Fruit fly (Drosophila melanogaster): ENCODE results near the gene CG31789.

The CG31789 gene

DNA sequence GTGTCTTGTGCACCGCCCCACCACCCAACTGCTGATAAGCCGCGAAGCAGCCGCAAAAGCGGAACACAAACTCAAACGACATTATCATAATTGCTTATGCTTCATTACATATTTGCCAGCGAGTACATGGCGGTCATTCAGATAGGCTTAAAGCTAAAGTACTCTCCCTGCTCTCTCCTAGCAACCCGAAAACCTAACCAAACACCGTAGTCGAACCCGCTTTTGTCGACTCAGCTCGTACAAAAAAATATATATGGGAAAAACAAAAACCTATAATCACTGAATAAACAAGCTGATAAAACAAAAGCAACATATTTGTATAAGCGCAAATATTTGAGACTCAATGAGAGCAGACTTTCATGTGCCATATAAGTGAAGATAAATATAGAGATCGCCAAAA is 21.3 kb downstream of the CG31789 start (continued):
- TF ChIP-seq ttk (GFP tag; IDR thresholded peaks at IDR 0.05) (peak; percentile 25; the same call in 1 of the 2 replicates), dimm (GFP tag; IDR thresholded peaks at IDR 0.05) (no peak), fu2 (GFP tag; optimal IDR thresholded peaks at IDR 0.05) (peak; percentile 16), CG2712 (tag; optimal IDR thresholded peaks at IDR 0.05) (peak; percentile 57), CG10147 (GFP tag; optimal IDR thresholded peaks at IDR 0.05) (peak; percentile 71), bigmax (GFP tag; optimal IDR thresholded peaks at IDR 0.05) (peak; percentile 76), yki (optimal IDR thresholded peaks at IDR 0.05) (no peak), Rx (GFP tag; IDR thresholded peaks at IDR 0.05) (no peak), CG4360 (GFP tag; IDR thresholded peaks at IDR 0.05) (peak; percentile 52), CG13624 (GFP tag; optimal IDR thresholded peaks at IDR 0.05) (peak; percentile 78), CG10274 (GFP tag; optimal IDR thresholded peaks at IDR 0.05) (peak; percentile 47), CG2678 (tag; optimal IDR thresholded peaks at IDR 0.05) (peak; percentile 87), CG6813 (GFP tag; optimal IDR thresholded peaks at IDR 0.05) (peak; percentile 91), CoRest (tag; optimal IDR thresholded peaks at IDR 0.05) (peak; percentile 73), CG9797 (GFP tag; optimal IDR thresholded peaks at IDR 0.05) (no peak), C15 (GFP tag; IDR thresholded peaks at IDR 0.05) (peak; percentile 56; the same call in 1 of the 3 replicates), CG8944 (GFP tag; optimal IDR thresholded peaks at IDR 0.05) (peak; percentile 84), CG2202 (tag; optimal IDR thresholded peaks at IDR 0.05) (peak; percentile 91), HLH4C (GFP tag; IDR thresholded peaks at IDR 0.05; ENCODE audit: partially characterized antibody) (no peak), CG7271 (tag; optimal IDR thresholded peaks at IDR 0.05) (peak; percentile 63), CG5245 (GFP tag; optimal IDR thresholded peaks at IDR 0.05) (peak; percentile 42), ATbp (GFP tag; optimal IDR thresholded peaks at IDR 0.05) (peak; percentile 98), Ssrp (tag; optimal IDR thresholded peaks at IDR 0.05) (no peak), CG12104 (GFP tag; optimal IDR thresholded peaks at IDR 0.05) (peak; percentile 84), corto (GFP tag; optimal IDR thresholded peaks at IDR 0.05) (peak; percentile 47), CG18764 (GFP tag; optimal IDR thresholded peaks at IDR 0.05) (peak; percentile 74), exex (tag; optimal IDR thresholded peaks at IDR 0.05) (peak; percentile 71), rib (GFP tag; IDR thresholded peaks at IDR 0.05) (peak; percentile 77), Xbp1 (GFP tag; optimal IDR thresholded peaks at IDR 0.05) (no peak), fru (optimal IDR thresholded peaks at IDR 0.05) (no peak), NK7.1 (GFP tag; optimal IDR thresholded peaks at IDR 0.05) (peak; percentile 76), ac (GFP tag; optimal IDR thresholded peaks at IDR 0.05) (peak; percentile 69), run (tag; optimal IDR thresholded peaks at IDR 0.05) (peak; percentile 84), chinmo (GFP tag; IDR thresholded peaks at IDR 0.05; ENCODE audit: partially characterized antibody) (no peak), pros (GFP tag; optimal IDR thresholded peaks at IDR 0.05) (no peak), NC2β (GFP tag; optimal IDR thresholded peaks at IDR 0.05) (peak; percentile 86), MESR4 (GFP tag; optimal IDR thresholded peaks at IDR 0.05) (peak; percentile 9), CG11560 (tag; IDR thresholded peaks at IDR 0.05) (no peak), CG9876 (GFP tag; optimal IDR thresholded peaks at IDR 0.05) (peak; percentile 52), btn (GFP tag; optimal IDR thresholded peaks at IDR 0.05) (peak; percentile 65), CG4328 (GFP tag; optimal IDR thresholded peaks at IDR 0.05) (peak; percentile 56), sens-2 (GFP tag; IDR thresholded peaks at IDR 0.05) (0 out of 2 replicates have a peak, but pooled peaks have one; percentile 10), ro (GFP tag; IDR thresholded peaks at IDR 0.05) (no peak), CG1233 (GFP tag; optimal IDR thresholded peaks at IDR 0.05) (peak; percentile 76), fd102C (GFP tag; optimal IDR thresholded peaks at IDR 0.05) (peak; percentile 65), bsh (GFP tag; optimal IDR thresholded peaks at IDR 0.05) (peak in 1 of 2 experiments; percentile 84), NFAT (GFP tag; IDR thresholded peaks at IDR 0.05) (peak; percentile 27; the same call in 1 of the 2 replicates), CG12744 (GFP tag; optimal IDR thresholded peaks at IDR 0.05) (peak; percentile 84), psq (GFP tag; optimal IDR thresholded peaks at IDR 0.05) (peak; percentile 72), Bdp1 (GFP tag; optimal IDR thresholded peaks at IDR 0.05) (peak; percentile 82), CG17912 (GFP tag; optimal IDR thresholded peaks at IDR 0.05) (peak; percentile 40)
